Worm (Caenorhabditis elegans) whole organism, early embryonic: ENCODE results near the gene tag-322.

Experiments used
- B0310.2 ChIP-seq: sonication (generic microtip); optimal IDR thresholded peaks from 2 replicates; lab custom pipeline; 2016; ENCODE audit warnings: mild to moderate bottlenecking, missing genetic modification characterization, missing compliant biosample characterization
- F13C5.2 ChIP-seq: sonication (generic microtip); optimal IDR thresholded peaks from 2 replicates; lab custom pipeline; 2017; ENCODE audit warnings: mild to moderate bottlenecking, missing genetic modification characterization, inconsistent platforms, missing compliant biosample characterization
- aly-1 ChIP-seq: sonication (generic microtip); optimal IDR thresholded peaks from 2 replicates; lab custom pipeline; 2016; ENCODE audit warnings: missing genetic modification characterization, missing compliant biosample characterization
- ama-1 ChIP-seq: fragments of 150-350 bp; optimal IDR thresholded peaks from 2 replicates; lab custom pipeline; 2014
- ceh-13 ChIP-seq: fragments of 200-800 bp; sonication (Bioruptor generic); optimal IDR thresholded peaks from 2 replicates; lab custom pipeline; 2018; ENCODE audit warnings: mild to moderate bottlenecking, missing genetic modification characterization, missing compliant biosample characterization
- ceh-36 ChIP-seq: sonication (generic microtip); optimal IDR thresholded peaks from 2 replicates; lab custom pipeline; 2016; ENCODE audit warnings: missing genetic modification characterization, inconsistent platforms, missing compliant biosample characterization
- ets-7 ChIP-seq: sonication (generic microtip); optimal IDR thresholded peaks from 2 replicates; lab custom pipeline; 2016; ENCODE audit warnings: missing genotype, missing genetic modification characterization, missing compliant biosample characterization
- flt-1 ChIP-seq: fragments of 200-800 bp; sonication (Bioruptor generic); IDR thresholded peaks from 2 replicates; pipeline ENCODE4 v1.3.6; 2022; ENCODE audit warnings: missing genetic modification characterization, missing compliant biosample characterization
- hmbx-1 ChIP-seq: sonication (generic microtip); optimal IDR thresholded peaks from 2 replicates; lab custom pipeline; 2016; ENCODE audit warnings: mild to moderate bottlenecking, missing genetic modification characterization, missing compliant biosample characterization
- hmg-4 ChIP-seq: fragments of 200-800 bp; sonication (Bioruptor generic); optimal IDR thresholded peaks from 2 replicates; lab custom pipeline; 2018; ENCODE audit warnings: mild to moderate bottlenecking, missing genetic modification characterization, missing compliant biosample characterization
- hnd-1 ChIP-seq: sonication (generic microtip); optimal IDR thresholded peaks from 2 replicates; lab custom pipeline; 2016; ENCODE audit warnings: missing genetic modification characterization, missing compliant biosample characterization
- pes-1 ChIP-seq: fragments of 200-800 bp; sonication (Bioruptor generic); IDR thresholded peaks from 2 replicates; pipeline ENCODE4 v1.3.6; 2022; ENCODE audit warnings: missing genetic modification reagents, missing genetic modification characterization, missing compliant biosample characterization
- scrt-1 ChIP-seq: fragments of 200-800 bp; sonication (Bioruptor generic); IDR thresholded peaks from 2 replicates; pipeline ENCODE4 v1.3.6; 2022; ENCODE audit warnings: missing genetic modification characterization, missing compliant biosample characterization
- sea-1 ChIP-seq: fragments of 200-800 bp; sonication (Bioruptor generic); conservative IDR thresholded peaks from 2 replicates; pipeline ENCODE4 v1.3.6; 2022; ENCODE audit warnings: missing genetic modification characterization, missing compliant biosample characterization
- tbx-11 ChIP-seq: fragments of 200-800 bp; sonication (Bioruptor generic); IDR thresholded peaks from 2 replicates; pipeline ENCODE4 v1.3.6; 2022; ENCODE audit warnings: missing genetic modification characterization, missing compliant biosample characterization
- tbx-37 ChIP-seq: fragments of 200-800 bp; sonication (Bioruptor generic); conservative IDR thresholded peaks from 2 replicates; pipeline ENCODE4 v1.3.6; 2022; ENCODE audit warnings: missing genetic modification reagents, missing genetic modification characterization, missing compliant biosample characterization
- tra-4 ChIP-seq: sonication (generic microtip); optimal IDR thresholded peaks from 2 replicates; lab custom pipeline; 2017; ENCODE audit warnings: missing genetic modification characterization, missing compliant biosample characterization

Gene tag-322

ce11 chrIV:7790151-7790691 is 4.9 kb upstream of the tag-322 start:
- TF ChIP-seq ama-1 (peak; percentile 67), ceh-13 (no peak), ceh-36 (no peak), pes-1 (GFP tag; lab: Robert Waterston, UW) (no peak), ets-7 (tag; lab: Kevin White, UChicago) (no peak)

- no peak for TF ChIP-seq ets-7 (tag; lab: Kevin White, UChicago)
- 0 out of 2 replicates have a peak, but pooled peaks have one; percentile 21 for TF ChIP-seq sea-1 (GFP tag; lab: Robert Waterston, UW)
- TF ChIP-seq tbx-11 (GFP tag; lab: Robert Waterston, UW): no peak
- TF ChIP-seq hmbx-1 (tag; lab: Kevin White, UChicago): no peak
- TF ChIP-seq F13C5.2: no peak
- TF ChIP-seq ama-1: peak; percentile 67
Measured at ce11 chrIV:7789521-7789949, 4.2 kb upstream of the tag-322 start, which contains the start of gene imp-3. TSS of gene imp-3 (minus strand) at chrIV:7789613.

DNA sequence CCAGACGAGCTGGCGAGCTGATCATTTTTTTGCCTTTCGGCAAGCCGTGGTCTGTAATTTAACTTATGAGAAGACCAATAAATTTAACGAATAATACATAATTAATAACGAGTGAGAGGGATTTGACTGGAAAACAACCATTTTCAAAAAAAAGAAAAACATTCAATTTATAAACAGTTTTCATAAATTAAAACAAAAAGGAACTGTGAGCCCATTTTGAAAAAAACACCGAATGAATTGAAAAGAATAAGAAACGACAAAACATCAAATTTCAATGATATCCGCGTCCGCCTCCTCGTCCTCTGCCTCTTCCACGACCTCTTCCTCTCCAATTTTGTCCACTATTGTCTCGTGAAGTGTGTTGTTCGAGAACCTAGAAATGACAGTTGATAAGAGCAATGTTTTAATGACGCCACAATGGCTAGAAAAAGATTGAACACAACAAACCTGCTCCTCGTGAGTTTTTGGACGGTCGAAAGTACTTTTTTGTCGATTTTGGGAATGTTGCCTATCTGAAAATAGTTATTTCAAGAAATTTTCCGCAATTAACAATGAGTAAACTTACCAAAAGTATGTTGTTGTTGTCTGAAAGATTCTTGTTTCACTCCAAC is 1.4 kb downstream of the tag-322 start, which contains the start of gene tag-321:
Gene tag-321 (minus strand): TSS at position 51 of the 611 bp plus-strand sequence.
- TF ChIP-seq F13C5.2: no peak
- TF ChIP-seq ceh-36: no peak
- no peak for TF ChIP-seq B0310.2 (tag; lab: Kevin White, UChicago)
- no peak for TF ChIP-seq hmg-4 (GFP tag; lab: Kevin White, UChicago)
- TF ChIP-seq aly-1 (tag; lab: Kevin White, UChicago): no peak
- no peak for TF ChIP-seq tbx-11 (GFP tag; lab: Robert Waterston, UW)
- TF ChIP-seq sea-1 (GFP tag; lab: Robert Waterston, UW): no peak
- TF ChIP-seq flt-1 (GFP tag; lab: Robert Waterston, UW): no peak
- TF ChIP-seq scrt-1: no peak
- TF ChIP-seq ceh-13: no peak
- no peak for TF ChIP-seq hnd-1
- TF ChIP-seq tra-4 (tag; lab: Kevin White, UChicago): no peak
- TF ChIP-seq ets-7 (tag; lab: Kevin White, UChicago): no peak
- TF ChIP-seq tbx-37 (GFP tag; lab: Robert Waterston, UW): no peak
- TF ChIP-seq hmbx-1 (tag; lab: Kevin White, UChicago): no peak
- no peak for TF ChIP-seq pes-1 (GFP tag; lab: Robert Waterston, UW)
- TF ChIP-seq ama-1: no peak

DNA sequence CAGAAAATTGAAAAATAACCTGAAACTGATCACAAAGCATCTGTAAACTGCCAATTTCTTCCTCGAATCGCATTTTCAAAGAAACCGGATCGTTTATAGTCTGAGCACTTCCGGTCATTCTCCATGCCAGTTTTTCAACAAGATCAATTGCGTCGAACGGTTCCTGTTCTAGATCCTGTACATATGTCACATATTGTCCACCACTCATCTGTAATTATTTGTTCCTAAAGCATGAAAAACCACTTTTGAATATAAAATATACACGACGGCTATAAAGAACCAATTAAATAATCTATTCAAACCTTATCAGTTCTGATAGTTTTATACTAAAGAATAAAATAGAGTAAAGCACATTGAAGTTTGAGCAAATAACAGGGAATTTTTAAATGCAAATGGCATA is 3.1 kb downstream of the tag-322 start, which contains the start of gene sec-10:
Gene sec-10 (minus strand): TSS at position 208 of the 400 bp plus-strand sequence.
- TF ChIP-seq hnd-1 (no peak), tbx-11 (GFP tag; lab: Robert Waterston, UW) (no peak), hmg-4 (GFP tag; lab: Kevin White, UChicago) (no peak), flt-1 (GFP tag; lab: Robert Waterston, UW) (no peak), hmbx-1 (tag; lab: Kevin White, UChicago) (no peak), aly-1 (tag; lab: Kevin White, UChicago) (no peak), pes-1 (GFP tag; lab: Robert Waterston, UW) (no peak), ets-7 (tag; lab: Kevin White, UChicago) (no peak), tbx-37 (GFP tag; lab: Robert Waterston, UW) (no peak), B0310.2 (tag; lab: Kevin White, UChicago) (no peak), F13C5.2 (no peak), scrt-1 (no peak)

ce11 chrIV:7778865-7779264 is 6.5 kb downstream of the tag-322 start, which contains the start of gene rpap-3:
TSS of gene rpap-3 (minus strand) at chrIV:7778965.
- no peak for TF ChIP-seq aly-1 (tag; lab: Kevin White, UChicago)
- TF ChIP-seq flt-1 (GFP tag; lab: Robert Waterston, UW): no peak
- TF ChIP-seq tra-4 (tag; lab: Kevin White, UChicago): no peak
- no peak for TF ChIP-seq hmbx-1 (tag; lab: Kevin White, UChicago)
- TF ChIP-seq ceh-13: no peak
- TF ChIP-seq tbx-37 (GFP tag; lab: Robert Waterston, UW): no peak

DNA sequence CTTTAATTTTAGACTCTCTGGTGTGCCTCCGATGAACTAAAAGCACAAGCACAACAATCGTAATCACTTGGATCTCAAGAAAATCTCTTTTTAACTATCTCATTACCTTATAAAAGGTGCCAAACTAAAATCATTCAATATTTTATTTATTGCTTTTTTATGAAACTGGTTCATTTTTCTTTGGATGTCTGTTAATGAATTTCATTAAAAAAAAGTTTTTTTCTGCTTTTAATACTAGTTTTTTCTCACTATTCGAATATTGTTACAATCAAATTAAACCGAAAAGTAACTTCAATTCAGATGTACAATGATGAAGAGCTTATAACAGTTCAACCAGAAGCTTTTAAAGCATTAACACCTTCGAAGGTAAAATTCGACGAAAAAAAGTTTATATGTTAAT is 9.6 kb downstream of the tag-322 start, which contains the start of gene swd-2.1:
Gene swd-2.1 (plus strand): TSS at position 301 of the 400 bp plus-strand sequence.
- no peak for TF ChIP-seq tbx-37 (GFP tag; lab: Robert Waterston, UW)
- TF ChIP-seq ceh-13: no peak
- no peak for TF ChIP-seq pes-1 (GFP tag; lab: Robert Waterston, UW)
- TF ChIP-seq ama-1: no peak
- TF ChIP-seq ets-7 (tag; lab: Kevin White, UChicago): no peak
- TF ChIP-seq tra-4 (tag; lab: Kevin White, UChicago): no peak
- TF ChIP-seq scrt-1: no peak
- TF ChIP-seq hmbx-1 (tag; lab: Kevin White, UChicago): no peak
- TF ChIP-seq aly-1 (tag; lab: Kevin White, UChicago): no peak
- TF ChIP-seq tbx-11 (GFP tag; lab: Robert Waterston, UW): no peak
- TF ChIP-seq flt-1 (GFP tag; lab: Robert Waterston, UW): no peak
- no peak for TF ChIP-seq hnd-1
- TF ChIP-seq sea-1 (GFP tag; lab: Robert Waterston, UW): no peak
- no peak for TF ChIP-seq B0310.2 (tag; lab: Kevin White, UChicago)
- TF ChIP-seq hmg-4 (GFP tag; lab: Kevin White, UChicago): no peak
- no peak for TF ChIP-seq ceh-36
- TF ChIP-seq F13C5.2: no peak

DNA sequence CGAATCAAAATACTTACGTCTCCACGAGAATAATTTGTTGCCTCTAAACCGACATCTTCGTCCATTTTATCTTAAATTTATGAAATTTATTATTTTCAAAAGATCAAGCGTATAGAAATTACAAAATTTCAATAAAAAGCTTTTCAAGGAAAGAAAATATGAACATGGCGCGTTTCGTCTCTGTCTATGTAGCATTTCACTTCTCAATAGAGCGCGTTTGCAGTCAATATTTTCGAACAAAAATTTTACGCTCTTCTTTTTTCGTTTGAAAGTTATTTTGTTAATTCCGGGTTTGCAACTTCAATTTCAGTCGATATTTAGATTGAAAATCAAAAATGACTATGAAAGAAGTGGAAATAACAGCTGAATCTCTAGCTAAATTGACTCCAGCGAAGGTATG is 11.2 kb downstream of the tag-322 start, which contains the start of the genes hcf-1 and swd-2.2:
Gene hcf-1 (minus strand): TSS at position 70 of the 400 bp plus-strand sequence.
Gene swd-2.2 (plus strand): TSS at position 206 of the 400 bp plus-strand sequence.
- no peak for TF ChIP-seq hmg-4 (GFP tag; lab: Kevin White, UChicago)
- TF ChIP-seq aly-1 (tag; lab: Kevin White, UChicago): no peak
- no peak for TF ChIP-seq flt-1 (GFP tag; lab: Robert Waterston, UW)
- no peak for TF ChIP-seq ama-1
- no peak for TF ChIP-seq pes-1 (GFP tag; lab: Robert Waterston, UW)
- no peak for TF ChIP-seq ceh-36
- no peak for TF ChIP-seq tra-4 (tag; lab: Kevin White, UChicago)
